Fruit fly (Drosophila melanogaster) whole organism, prepupa: Measurements from ENCODE around the gene Nrg.

Experiments
- Lpt ChIP-seq: fragments of 200-800 bp; sonication (Bioruptor generic); optimal IDR thresholded peaks from 3 replicates; lab custom pipeline; 2016; ENCODE audit warnings: missing biosample characterization, missing genetic modification characterization
- achi ChIP-seq: fragments of 200-800 bp; sonication (Bioruptor generic); optimal IDR thresholded peaks from 3 replicates; lab custom pipeline; 2016; ENCODE audit warnings: missing biosample characterization, missing genetic modification characterization
- dsx ChIP-seq: fragments of 200-800 bp; optimal IDR thresholded peaks from 3 replicates; lab custom pipeline; 2019; ENCODE audit warnings: missing biosample characterization, mild to moderate bottlenecking, missing genetic modification characterization, moderate library complexity; ENCODE audit not compliant: poor library complexity, severe bottlenecking
- lz ChIP-seq: fragments of 200-800 bp; sonication (Bioruptor generic); optimal IDR thresholded peaks from 3 replicates; lab custom pipeline; 2016; ENCODE audit warnings: missing biosample characterization, missing genetic modification characterization
- vri ChIP-seq: fragments of 200-800 bp; sonication (Bioruptor generic); optimal IDR thresholded peaks from 3 replicates; lab custom pipeline; 2016; ENCODE audit warnings: missing biosample characterization, mild to moderate bottlenecking, missing genetic modification characterization

- TF ChIP-seq Lpt (GFP tag; lab: Kevin White, UChicago) (no peak), lz (GFP tag; lab: Kevin White, UChicago) (no peak), dsx (GFP tag; lab: Kevin White, UChicago) (no peak), vri (GFP tag; lab: Kevin White, UChicago) (no peak), achi (GFP tag; lab: Kevin White, UChicago) (no peak)
Measured at dm6 chrX:8479031-8479568, 38.1 kb upstream of the Nrg start, which contains the start of gene Cp36.
